Worm (Caenorhabditis elegans) whole organism, young adult: ENCODE measurements around the gene ceh-88.
"Not testable (repeated sequence)": the region's sequence is repeated elsewhere in the genome, so short reads cannot be mapped to it uniquely, and the experiment has no call there.

Source experiments
- F37B4.10 ChIP-seq: fragments of 200-800 bp; sonication (Bioruptor generic); IDR thresholded peaks from 2 replicates; pipeline ENCODE4 v1.3.6; 2022; ENCODE audit warnings: missing genetic modification characterization, missing compliant biosample characterization
- K11D2.4 ChIP-seq: fragments of 200-800 bp; sonication (Bioruptor generic); IDR thresholded peaks from 2 replicates; pipeline ENCODE4 v1.3.6; 2022; ENCODE audit warnings: missing genetic modification reagents, missing genetic modification characterization, missing compliant biosample characterization
- T07F8.4 ChIP-seq: sonication (generic microtip); optimal IDR thresholded peaks from 2 replicates; lab custom pipeline; 2016; ENCODE audit warnings: mild to moderate bottlenecking, missing genetic modification characterization, moderate library complexity, missing compliant biosample characterization
- athp-1 ChIP-seq: sonication (generic microtip); optimal IDR thresholded peaks from 2 replicates; lab custom pipeline; 2017; ENCODE audit warnings: mild to moderate bottlenecking, missing genetic modification characterization, missing compliant biosample characterization
- bed-2 ChIP-seq: fragments of 200-800 bp; sonication (Bioruptor generic); IDR thresholded peaks from 2 replicates; pipeline ENCODE4 v1.3.6; 2022; ENCODE audit warnings: missing genetic modification reagents, missing genetic modification characterization, missing compliant biosample characterization
- him-1 ChIP-seq: sonication (generic microtip); optimal IDR thresholded peaks from 2 replicates; lab custom pipeline; 2016; ENCODE audit warnings: missing genotype, missing genetic modification reagents, missing genetic modification characterization, missing compliant biosample characterization
- let-607 ChIP-seq, 2 experiments: fragments of 200-800 bp in 1 of 2; sonication (Bioruptor generic) in 1 of 2; sonication (generic microtip) in 1 of 2; optimal IDR thresholded peaks; 2 replicates each; lab custom pipeline; 2016 to 2018; ENCODE audit warnings: mild to moderate bottlenecking in 2 of 2, missing compliant biosample characterization in 2 of 2, missing genetic modification characterization in 2 of 2, moderate library complexity in 2 of 2, missing genotype in 1 of 2
- lin-35 ChIP-seq, 3 experiments: fragments of 150-350 bp in 2 of 3; sonication (generic microtip) in 1 of 3; optimal IDR thresholded peaks; 2 replicates each; lab custom pipeline; 2014 to 2018; ENCODE audit warnings: missing biosample characterization in 3 of 3, missing genetic modification characterization in 3 of 3, missing genetic modification reagents in 3 of 3
- lsl-1 ChIP-seq: fragments of 200-800 bp; sonication (Bioruptor generic); optimal IDR thresholded peaks from 2 replicates; lab custom pipeline; 2018; ENCODE audit warnings: mild to moderate bottlenecking, missing genetic modification characterization, moderate library complexity, missing compliant biosample characterization
- rec-8 ChIP-seq, 2 experiments: sonication (generic microtip); optimal IDR thresholded peaks; 2 replicates each; lab custom pipeline; 2016; ENCODE audit warnings: mild to moderate bottlenecking in 2 of 2, missing genetic modification characterization in 2 of 2, missing genetic modification reagents in 2 of 2, missing genotype in 2 of 2, missing biosample characterization in 1 of 2, missing compliant biosample characterization in 1 of 2, moderate library complexity in 1 of 2
- sea-2 ChIP-seq: fragments of 200-800 bp; sonication (Bioruptor generic); IDR thresholded peaks from 2 replicates; pipeline ENCODE4 v1.3.6; 2022; ENCODE audit warnings: missing genetic modification characterization, missing compliant biosample characterization
- snpc-4 ChIP-seq, 5 experiments: fragments of 150-350 bp in 1 of 5; sonication (generic microtip) in 4 of 5; optimal IDR thresholded peaks; 2 replicates each; lab custom pipeline; 2014 to 2018; ENCODE audit warnings: missing genetic modification characterization in 5 of 5, missing biosample characterization in 3 of 5, antibody characterized with exemption in 2 of 5, mild to moderate bottlenecking in 2 of 5, missing compliant biosample characterization in 2 of 5, missing genotype in 2 of 5, moderate library complexity in 2 of 5, missing genetic modification reagents in 1 of 5

DNA sequence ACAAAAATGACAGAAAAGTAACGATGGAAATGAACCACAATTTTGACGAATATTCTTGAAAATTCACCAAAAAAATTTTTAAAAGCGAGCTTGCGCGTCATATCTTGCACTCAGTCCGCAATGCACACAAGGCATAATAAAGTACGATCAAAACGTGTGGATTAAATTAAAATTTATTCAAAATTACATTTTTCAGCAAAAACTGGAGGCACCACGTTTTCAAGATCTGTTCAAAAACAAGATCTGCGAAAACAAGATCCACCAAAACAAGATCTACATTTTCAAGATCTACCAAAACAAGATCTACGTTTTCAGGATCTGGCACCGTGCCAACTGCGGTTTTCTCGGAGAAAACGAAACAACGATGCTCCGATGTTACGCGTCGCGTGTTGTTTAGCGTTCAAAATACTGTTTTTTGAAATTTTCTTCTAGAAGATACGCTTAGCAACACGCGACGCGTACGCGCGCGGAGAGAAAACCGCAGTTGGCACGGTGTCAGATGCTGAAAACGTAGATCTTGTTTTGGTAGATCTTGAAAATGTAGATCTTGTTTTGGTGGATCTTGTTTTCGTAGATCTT, 44.4 kb upstream of the ceh-88 start:
- TF ChIP-seq him-1 (tag; lab: Kevin White, UChicago); sea-2 (GFP tag; lab: Robert Waterston, UW); T07F8.4 (tag; lab: Kevin White, UChicago); K11D2.4 (GFP tag; lab: Robert Waterston, UW); let-607 (tag; optimal IDR thresholded peaks at IDR 0.05; lab: Kevin White, UChicago); lsl-1 (GFP tag; lab: Kevin White, UChicago); lin-35 (GFP tag; optimal IDR thresholded peaks at IDR 0.05; lab: Kevin White, UChicago); rec-8 (tag; optimal IDR thresholded peaks at IDR 0.05; lab: Kevin White, UChicago); snpc-4 (GFP tag; optimal IDR thresholded peaks at IDR 0.05; lab: Kevin White, UChicago); F37B4.10 (GFP tag; lab: Robert Waterston, UW); bed-2 (GFP tag; lab: Robert Waterston, UW): not testable (repeated sequence)
- peak; percentile 3 for TF ChIP-seq athp-1
- TF ChIP-seq snpc-4 (tag; optimal IDR thresholded peaks at IDR 0.05; lab: Kevin White, UChicago): peak in 1 of 4 experiments; percentile 59
